Worm (Caenorhabditis elegans) whole organism, midembryonic: ENCODE measurements around the gene C15F1.1.

Source experiments
- T22C8.4 ChIP-seq: fragments of 200-800 bp; sonication (Bioruptor generic); IDR thresholded peaks from 2 replicates; pipeline ENCODE4 v1.3.6; 2022; ENCODE audit warnings: missing genetic modification characterization, missing compliant biosample characterization
- cog-1 ChIP-seq: sonication (generic microtip); optimal IDR thresholded peaks from 2 replicates; lab custom pipeline; 2016; ENCODE audit warnings: missing genetic modification characterization, missing compliant biosample characterization
- flt-1 ChIP-seq: fragments of 200-800 bp; sonication (Bioruptor generic); IDR thresholded peaks from 2 replicates; pipeline ENCODE4 v1.3.6; 2022; ENCODE audit warnings: missing genetic modification characterization, missing compliant biosample characterization
- klf-2 ChIP-seq: fragments of 200-800 bp; sonication (Bioruptor generic); conservative IDR thresholded peaks from 2 replicates; pipeline ENCODE4 v1.3.6; 2022; ENCODE audit warnings: missing genetic modification reagents, missing genetic modification characterization, missing compliant biosample characterization
- med-1 ChIP-seq: sonication (generic microtip); optimal IDR thresholded peaks from 2 replicates; lab custom pipeline; 2017; ENCODE audit warnings: missing genetic modification characterization, mild to moderate bottlenecking, missing compliant biosample characterization, antibody characterized with exemption, missing genetic modification reagents; ENCODE audit not compliant: insufficient read depth
- ref-1 ChIP-seq: fragments of 200-800 bp; sonication (Bioruptor generic); conservative IDR thresholded peaks from 2 replicates; pipeline ENCODE4 v1.3.6; 2022; ENCODE audit warnings: missing genetic modification reagents, missing genetic modification characterization, missing compliant biosample characterization
- tab-1 ChIP-seq: fragments of 200-800 bp; sonication (Bioruptor generic); IDR thresholded peaks from 2 replicates; pipeline ENCODE4 v1.3.6; 2022; ENCODE audit warnings: missing genetic modification characterization, missing compliant biosample characterization
- ztf-23 ChIP-seq: fragments of 200-800 bp; sonication (Bioruptor generic); IDR thresholded peaks from 2 replicates; pipeline ENCODE4 v1.3.6; 2022; ENCODE audit warnings: missing genetic modification reagents, missing genetic modification characterization, missing compliant biosample characterization
- ztf-29 ChIP-seq: fragments of 200-800 bp; sonication (Bioruptor generic); IDR thresholded peaks from 2 replicates; pipeline ENCODE4 v1.3.6; 2022; ENCODE audit warnings: missing genetic modification reagents, missing genetic modification characterization, missing compliant biosample characterization

Gene C15F1.1

ce11 chrII:7024897-7025852 lies 35.5 kb downstream of the C15F1.1 start, which contains the start of gene znf-598:
znf-598 (plus strand) TSS chrII:7025802.
- TF ChIP-seq cog-1 (tag; lab: Kevin White, UChicago) (peak; percentile 4), ztf-29 (GFP tag; lab: Robert Waterston, UW) (no peak)

- TF ChIP-seq T22C8.4 (GFP tag; lab: Robert Waterston, UW) = no peak
- no peak for TF ChIP-seq tab-1 (GFP tag; lab: Robert Waterston, UW)
- no peak for TF ChIP-seq klf-2 (GFP tag; lab: Robert Waterston, UW)
- TF ChIP-seq ztf-23 = no peak
- TF ChIP-seq med-1 (GFP tag; lab: Kevin White, UChicago) = no peak
- TF ChIP-seq flt-1 = no peak
- no peak for TF ChIP-seq cog-1 (tag; lab: Kevin White, UChicago)
- TF ChIP-seq ref-1 = no peak
- TF ChIP-seq ztf-29 (GFP tag; lab: Robert Waterston, UW) = no peak
Observed at ce11 chrII:7029524-7029923, 39.8 kb downstream of the C15F1.1 start.

- TF ChIP-seq ztf-29 (GFP tag; lab: Robert Waterston, UW) = no peak
- no peak for TF ChIP-seq klf-2 (GFP tag; lab: Robert Waterston, UW)
- TF ChIP-seq ref-1 = no peak
- TF ChIP-seq tab-1 (GFP tag; lab: Robert Waterston, UW) = no peak
- TF ChIP-seq T22C8.4 (GFP tag; lab: Robert Waterston, UW) = no peak
- TF ChIP-seq cog-1 (tag; lab: Kevin White, UChicago) = no peak
- no peak for TF ChIP-seq flt-1
- TF ChIP-seq med-1 (GFP tag; lab: Kevin White, UChicago) = no peak
- TF ChIP-seq ztf-23 = no peak
Observed at ce11 chrII:7031137-7031697, 41.5 kb downstream of the C15F1.1 start.

ce11 chrII:7037659-7038342 lies 48.1 kb downstream of the C15F1.1 start, which contains the start of gene cin-4:
cin-4 (plus strand) TSS chrII:7038292.
- TF ChIP-seq flt-1 (no peak), ztf-23 (no peak), ztf-29 (GFP tag; lab: Robert Waterston, UW) (no peak), ref-1 (no peak), med-1 (GFP tag; lab: Kevin White, UChicago) (no peak), klf-2 (GFP tag; lab: Robert Waterston, UW) (no peak), cog-1 (tag; lab: Kevin White, UChicago) (no peak), tab-1 (GFP tag; lab: Robert Waterston, UW) (no peak), T22C8.4 (GFP tag; lab: Robert Waterston, UW) (no peak)
